Worm (Caenorhabditis elegans) whole organism, midembryonic: ENCODE results near the gene W04G3.11.

Experiments used
- cog-1 ChIP-seq: sonication (generic microtip); optimal IDR thresholded peaks from 2 replicates; lab custom pipeline; 2016; ENCODE audit warnings: missing genetic modification characterization, missing compliant biosample characterization
- flt-1 ChIP-seq: fragments of 200-800 bp; sonication (Bioruptor generic); IDR thresholded peaks from 2 replicates; pipeline ENCODE4 v1.3.6; 2022; ENCODE audit warnings: missing genetic modification characterization, missing compliant biosample characterization
- klf-2 ChIP-seq: fragments of 200-800 bp; sonication (Bioruptor generic); conservative IDR thresholded peaks from 2 replicates; pipeline ENCODE4 v1.3.6; 2022; ENCODE audit warnings: missing genetic modification reagents, missing genetic modification characterization, missing compliant biosample characterization
- ztf-23 ChIP-seq: fragments of 200-800 bp; sonication (Bioruptor generic); IDR thresholded peaks from 2 replicates; pipeline ENCODE4 v1.3.6; 2022; ENCODE audit warnings: missing genetic modification reagents, missing genetic modification characterization, missing compliant biosample characterization
- ztf-29 ChIP-seq: fragments of 200-800 bp; sonication (Bioruptor generic); IDR thresholded peaks from 2 replicates; pipeline ENCODE4 v1.3.6; 2022; ENCODE audit warnings: missing genetic modification reagents, missing genetic modification characterization, missing compliant biosample characterization

DNA sequence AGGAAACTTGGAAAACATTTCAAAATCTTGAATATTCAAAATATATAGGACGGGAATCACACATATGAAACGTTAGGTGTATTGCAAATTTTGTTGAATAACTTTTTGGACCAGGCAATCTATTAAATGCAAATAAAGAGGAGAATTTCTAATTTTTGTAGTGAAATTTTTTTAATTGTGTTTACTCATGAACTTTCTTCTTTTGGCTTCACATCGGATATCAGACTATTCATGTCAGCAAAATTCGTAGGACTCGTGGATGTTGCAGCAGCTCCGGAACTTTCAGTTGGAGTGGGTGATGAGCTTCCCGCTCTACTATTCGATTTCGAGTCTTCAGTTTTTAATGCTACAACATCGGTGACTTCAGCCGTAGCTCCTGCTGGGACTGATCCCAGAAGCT lies 33.4 kb downstream of the W04G3.11 start:
- TF ChIP-seq klf-2 (GFP tag; lab: Robert Waterston, UW) (no peak), flt-1 (GFP tag; lab: Robert Waterston, UW) (no peak), ztf-29 (no peak), ztf-23 (GFP tag; lab: Robert Waterston, UW) (no peak), cog-1 (tag; lab: Kevin White, UChicago) (no peak)
